Worm (Caenorhabditis elegans): ENCODE data around the gene C36B7.4.

ce11 chrX:7101477-7101876 lies 15.7 kb upstream of the C36B7.4 start, which contains the start of gene C36B7.3:
- TF ChIP-seq flt-1 (GFP tag; IDR thresholded peaks at IDR 0.05): no peak
- no peak for TF ChIP-seq T22C8.4 (GFP tag; IDR thresholded peaks at IDR 0.05)
- TF ChIP-seq med-1 (GFP tag; optimal IDR thresholded peaks at IDR 0.05; ENCODE audit: insufficient read depth): no peak
- TF ChIP-seq ref-1 (GFP tag; conservative IDR thresholded peaks at IDR 0.05): no peak
- TF ChIP-seq cog-1 (tag; optimal IDR thresholded peaks at IDR 0.05): no peak
- no peak for TF ChIP-seq klf-2 (GFP tag; conservative IDR thresholded peaks at IDR 0.05)

Data from whole organism, midembryonic.